Fruit fly (Drosophila melanogaster): ENCODE results near the gene robo2.

The robo2 gene

dm6 chr2L:1445048-1445447, 24.8 kb upstream of the robo2 start (continued):
- TF ChIP-seq exex (tag; optimal IDR thresholded peaks at IDR 0.05) (no peak), danr (GFP tag; IDR thresholded peaks at IDR 0.05) (no peak), odd (GFP tag; optimal IDR thresholded peaks at IDR 0.05) (no peak), CG14710 (tag; optimal IDR thresholded peaks at IDR 0.05) (peak; percentile 42), CG8944 (GFP tag; optimal IDR thresholded peaks at IDR 0.05) (no peak), dm (GFP tag; optimal IDR thresholded peaks at IDR 0.05) (no peak), fd102C (GFP tag; optimal IDR thresholded peaks at IDR 0.05) (no peak), bigmax (GFP tag; optimal IDR thresholded peaks at IDR 0.05) (no peak), hkb (optimal IDR thresholded peaks at IDR 0.05) (no peak), hkb (GFP tag; IDR thresholded peaks at IDR 0.05) (peak; percentile 51), gfzf (GFP tag; optimal IDR thresholded peaks at IDR 0.05) (no peak), tap (tag; optimal IDR thresholded peaks at IDR 0.05) (peak; percentile 37), CG13424 (tag; optimal IDR thresholded peaks at IDR 0.05) (peak; percentile 35), Bgb (GFP tag; IDR thresholded peaks at IDR 0.05; ENCODE audit: partially characterized antibody) (0 out of 2 replicates have a peak, but pooled peaks have one; percentile 30), unc-4 (GFP tag; IDR thresholded peaks at IDR 0.05; ENCODE audit: partially characterized antibody) (0 out of 2 replicates have a peak, but pooled peaks have one; percentile 17), schlank (tag; optimal IDR thresholded peaks at IDR 0.05) (no peak), psq (GFP tag; optimal IDR thresholded peaks at IDR 0.05) (no peak), fd3F (GFP tag; optimal IDR thresholded peaks at IDR 0.05) (no peak), amos (GFP tag; IDR thresholded peaks at IDR 0.05; ENCODE audit: partially characterized antibody) (peak; percentile 31; the same call in 1 of the 2 replicates), CG11695 (GFP tag; IDR thresholded peaks at IDR 0.05) (no peak), NC2α (GFP tag; optimal IDR thresholded peaks at IDR 0.05) (no peak), Myb (GFP tag; optimal IDR thresholded peaks at IDR 0.05) (no peak), CG9797 (GFP tag; optimal IDR thresholded peaks at IDR 0.05) (no peak), scrt (GFP tag; optimal IDR thresholded peaks at IDR 0.05) (peak; percentile 9), gsb-n (tag; optimal IDR thresholded peaks at IDR 0.05) (peak; percentile 57), CG6654 (GFP tag; optimal IDR thresholded peaks at IDR 0.05) (no peak), mam (GFP tag; optimal IDR thresholded peaks at IDR 0.05) (no peak), HmgD (GFP tag; optimal IDR thresholded peaks at IDR 0.05) (no peak), CG3726 (GFP tag; IDR thresholded peaks at IDR 0.05) (no peak), Neu2 (GFP tag; optimal IDR thresholded peaks at IDR 0.05; ENCODE audit: borderline replicate concordance) (no peak), CG10431 (GFP tag; optimal IDR thresholded peaks at IDR 0.05) (no peak), pita (GFP tag; optimal IDR thresholded peaks at IDR 0.05) (no peak), YL-1 (GFP tag; optimal IDR thresholded peaks at IDR 0.05) (no peak), CG17802 (tag; optimal IDR thresholded peaks at IDR 0.05) (no peak), CG2129 (GFP tag; IDR thresholded peaks at IDR 0.05; ENCODE audit: partially characterized antibody) (peak; percentile 14; the same call in 1 of the 2 replicates), Stat92E (GFP tag; optimal IDR thresholded peaks at IDR 0.05) (no peak), GATAe (GFP tag; conservative IDR thresholded peaks at IDR 0.05) (no peak), CG6765 (GFP tag; optimal IDR thresholded peaks at IDR 0.05) (no peak), Scr (GFP tag; IDR thresholded peaks at IDR 0.05; ENCODE audit: partially characterized antibody) (peak; percentile 63), peb (GFP tag; IDR thresholded peaks at IDR 0.05) (no peak), D19B (GFP tag; optimal IDR thresholded peaks at IDR 0.05) (no peak), Lim3 (GFP tag; IDR thresholded peaks at IDR 0.05) (no peak), CG9817 (tag; optimal IDR thresholded peaks at IDR 0.05) (no peak), dmrt99B (tag; optimal IDR thresholded peaks at IDR 0.05) (peak; percentile 33), CG15601 (tag; optimal IDR thresholded peaks at IDR 0.05) (no peak), Xbp1 (GFP tag; optimal IDR thresholded peaks at IDR 0.05) (peak; percentile 11), CG2116 (GFP tag; optimal IDR thresholded peaks at IDR 0.05) (no peak), D19A (tag; optimal IDR thresholded peaks at IDR 0.05) (peak; percentile 24), cg (GFP tag; optimal IDR thresholded peaks at IDR 0.05) (no peak), fru (optimal IDR thresholded peaks at IDR 0.05) (no peak), vvl (GFP tag; IDR thresholded peaks at IDR 0.05) (peak; percentile 75)
